Fruit fly (Drosophila melanogaster): ENCODE data around the gene Sema1a.

Gene Sema1a

dm6 chr2L:8528318-8528717 lies 13.6 kb upstream of the Sema1a start, which contains the start of the genes lmgA and lmgB (continued):
- TF ChIP-seq CG17829 (tag; optimal IDR thresholded peaks at IDR 0.05) (peak; percentile 64), onecut (GFP tag; IDR thresholded peaks at IDR 0.05) (peak; percentile 52), wor (GFP tag; IDR thresholded peaks at IDR 0.05) (no peak), exex (tag; optimal IDR thresholded peaks at IDR 0.05) (no peak), Camta (GFP tag; optimal IDR thresholded peaks at IDR 0.05) (no peak), CG14050 (GFP tag; IDR thresholded peaks at IDR 0.05) (no peak), CG14710 (tag; optimal IDR thresholded peaks at IDR 0.05) (peak; percentile 77), CG10462 (GFP tag; optimal IDR thresholded peaks at IDR 0.05) (no peak), Aef1 (GFP tag; IDR thresholded peaks at IDR 0.05) (no peak; the same call in 2 of the 3 replicates), aop (GFP tag; IDR thresholded peaks at IDR 0.05) (no peak), hth (optimal IDR thresholded peaks at IDR 0.05) (no peak), Hsf (GFP tag; optimal IDR thresholded peaks at IDR 0.05) (peak; percentile 43), inv (GFP tag; IDR thresholded peaks at IDR 0.05; ENCODE audit: partially characterized antibody) (peak; percentile 82), Bdp1 (GFP tag; optimal IDR thresholded peaks at IDR 0.05) (no peak), nmo (GFP tag; optimal IDR thresholded peaks at IDR 0.05) (peak; percentile 69), CG2712 (tag; optimal IDR thresholded peaks at IDR 0.05) (peak; percentile 63), CG13296 (GFP tag; optimal IDR thresholded peaks at IDR 0.05) (no peak), tll (GFP tag; optimal IDR thresholded peaks at IDR 0.05) (no peak), slbo (GFP tag; IDR thresholded peaks at IDR 0.05) (peak; percentile 76), pnt (GFP tag; optimal IDR thresholded peaks at IDR 0.05) (no peak), CG6791 (GFP tag; IDR thresholded peaks at IDR 0.05; ENCODE audit: partially characterized antibody) (peak; percentile 90), CG3065 (GFP tag; optimal IDR thresholded peaks at IDR 0.05) (no peak), gsb (GFP tag; IDR thresholded peaks at IDR 0.05) (no peak), gsb-n (tag; optimal IDR thresholded peaks at IDR 0.05) (no peak), CG3163 (GFP tag; optimal IDR thresholded peaks at IDR 0.05) (no peak), sisA (GFP tag; IDR thresholded peaks at IDR 0.05) (peak; percentile 55; the same call in 1 of the 2 replicates), CG7786 (GFP tag; optimal IDR thresholded peaks at IDR 0.05) (no peak), NC2β (GFP tag; optimal IDR thresholded peaks at IDR 0.05) (no peak), MESR4 (GFP tag; optimal IDR thresholded peaks at IDR 0.05) (peak; percentile 95), usp (GFP tag; optimal IDR thresholded peaks at IDR 0.05) (no peak), disco-r (GFP tag; optimal IDR thresholded peaks at IDR 0.05) (no peak), CG6654 (GFP tag; optimal IDR thresholded peaks at IDR 0.05) (no peak), gem (tag; optimal IDR thresholded peaks at IDR 0.05) (peak; percentile 60), CHES-1-like (GFP tag; optimal IDR thresholded peaks at IDR 0.05) (no peak), dysf (GFP tag; IDR thresholded peaks at IDR 0.05) (peak; percentile 17; the same call in 1 of the 3 replicates), ap (GFP tag; IDR thresholded peaks at IDR 0.05) (no peak), CG4328 (GFP tag; optimal IDR thresholded peaks at IDR 0.05) (no peak), cato (GFP tag; optimal IDR thresholded peaks at IDR 0.05; ENCODE audit: borderline replicate concordance) (no peak), CG11696 (GFP tag; IDR thresholded peaks at IDR 0.05) (0 out of 2 replicates have a peak, but pooled peaks have one; percentile 7), fd3F (GFP tag; optimal IDR thresholded peaks at IDR 0.05) (no peak), CG12744 (GFP tag; optimal IDR thresholded peaks at IDR 0.05) (no peak), CG10366 (GFP tag; IDR thresholded peaks at IDR 0.05) (no peak), CG3838 (GFP tag; optimal IDR thresholded peaks at IDR 0.05) (no peak), CG4617 (GFP tag; optimal IDR thresholded peaks at IDR 0.05; ENCODE audit: borderline replicate concordance) (peak; percentile 80), CG31388 (GFP tag; optimal IDR thresholded peaks at IDR 0.05) (no peak), NfI (GFP tag; optimal IDR thresholded peaks at IDR 0.05) (peak; percentile 15), abd-A (tag; optimal IDR thresholded peaks at IDR 0.05) (no peak), HLH54F (GFP tag; optimal IDR thresholded peaks at IDR 0.05) (peak; percentile 23), corto (GFP tag; optimal IDR thresholded peaks at IDR 0.05) (peak; percentile 35), CG4820 (GFP tag; optimal IDR thresholded peaks at IDR 0.05) (no peak), ttk (GFP tag; IDR thresholded peaks at IDR 0.05) (no peak), CG6689 (GFP tag; IDR thresholded peaks at IDR 0.05) (no peak)

All from whole organism, embryonic.